Fruit fly (Drosophila melanogaster) whole organism, embryonic: ENCODE data around the gene Lamtor5.

ENCODE experiments used
- Aef1 ChIP-seq: fragments of 200-800 bp; sonication (Bioruptor generic); IDR thresholded peaks from 3 replicates; pipeline ENCODE4 v1.3.6; 2022; ENCODE audit warnings: missing biosample characterization, missing genetic modification characterization
- CG11695 ChIP-seq: fragments of 200-800 bp; sonication (Bioruptor generic); IDR thresholded peaks from 3 replicates; pipeline ENCODE4 v1.3.6; 2022; ENCODE audit warnings: missing biosample characterization, missing genetic modification characterization
- CG11723 ChIP-seq: fragments of 200-800 bp; sonication (Bioruptor generic); optimal IDR thresholded peaks from 2 replicates; lab custom pipeline; 2017; ENCODE audit warnings: missing biosample characterization, mild to moderate bottlenecking, missing genetic modification characterization
- CG12155 ChIP-seq: fragments of 200-800 bp; sonication (Bioruptor generic); optimal IDR thresholded peaks from 3 replicates; lab custom pipeline; 2016; ENCODE audit warnings: missing biosample characterization, missing genetic modification characterization
- CG14050 ChIP-seq: fragments of 200-800 bp; sonication (Bioruptor generic); IDR thresholded peaks from 3 replicates; pipeline ENCODE4 v1.3.6; 2022; ENCODE audit warnings: missing biosample characterization, missing genetic modification characterization
- CG15073 ChIP-seq: fragments of 200-800 bp; sonication (Bioruptor generic); optimal IDR thresholded peaks from 2 replicates; lab custom pipeline; 2016; ENCODE audit warnings: missing biosample characterization, missing genetic modification characterization
- CG30020 ChIP-seq: fragments of 200-800 bp; optimal IDR thresholded peaks from 2 replicates; lab custom pipeline; 2019; ENCODE audit warnings: missing biosample characterization, mild to moderate bottlenecking, missing genetic modification characterization, moderate library complexity
- CG31224 ChIP-seq: fragments of 200-800 bp; sonication (Bioruptor generic); IDR thresholded peaks from 2 replicates; pipeline ENCODE4 v1.3.6; 2022; ENCODE audit warnings: missing biosample characterization, missing genetic modification characterization
- CG3163 ChIP-seq: fragments of 200-800 bp; sonication (Bioruptor generic); optimal IDR thresholded peaks from 3 replicates; lab custom pipeline; 2016; ENCODE audit warnings: missing biosample characterization, missing genetic modification characterization
- CG33213 ChIP-seq: fragments of 200-800 bp; sonication (Bioruptor generic); optimal IDR thresholded peaks from 3 replicates; lab custom pipeline; 2016; ENCODE audit warnings: missing biosample characterization, missing genetic modification characterization
- CG6854 ChIP-seq: fragments of 200-800 bp; sonication (Bioruptor generic); optimal IDR thresholded peaks from 3 replicates; lab custom pipeline; 2017; ENCODE audit warnings: missing biosample characterization, mild to moderate bottlenecking, missing genetic modification characterization
- CG7271 ChIP-seq: fragments of 200-800 bp; sonication (Bioruptor generic); optimal IDR thresholded peaks from 2 replicates; lab custom pipeline; 2018; ENCODE audit warnings: missing biosample characterization, mild to moderate bottlenecking, missing genetic modification characterization, moderate library complexity
- CG7556 ChIP-seq: fragments of 200-800 bp; sonication (Bioruptor generic); optimal IDR thresholded peaks from 2 replicates; lab custom pipeline; 2017; ENCODE audit warnings: missing biosample characterization, mild to moderate bottlenecking, missing genetic modification characterization
- CG9797 ChIP-seq: fragments of 200-800 bp; sonication (Bioruptor generic); optimal IDR thresholded peaks from 3 replicates; lab custom pipeline; 2018; ENCODE audit warnings: missing biosample characterization, mild to moderate bottlenecking, missing genetic modification characterization
- Dll ChIP-seq: fragments of 200-800 bp; sonication (Bioruptor generic); IDR thresholded peaks from 4 replicates; pipeline ENCODE4 v1.3.6; 2022; ENCODE audit warnings: missing biosample characterization, missing genetic modification characterization; ENCODE audit not compliant: partially characterized antibody
- Doc3 ChIP-seq: fragments of 200-800 bp; sonication (Bioruptor generic); IDR thresholded peaks from 3 replicates; pipeline ENCODE4 v1.3.6; 2022; ENCODE audit warnings: missing biosample characterization, missing genetic modification characterization; ENCODE audit not compliant: partially characterized antibody
- Dref ChIP-seq: fragments of 200-800 bp; sonication (Bioruptor generic); IDR thresholded peaks from 2 replicates; pipeline ENCODE4 v1.3.6; 2022; ENCODE audit warnings: missing biosample characterization, missing genetic modification characterization
- E2f1 ChIP-seq: fragments of 200-800 bp; sonication (Bioruptor generic); IDR thresholded peaks from 2 replicates; pipeline ENCODE4 v1.3.6; 2022; ENCODE audit warnings: missing biosample characterization, missing genetic modification characterization
- Ets65A ChIP-seq: fragments of 200-800 bp; sonication (Bioruptor generic); peaks from one replicate; lab custom pipeline; 2016; ENCODE audit warnings: missing biosample characterization, missing genetic modification characterization
- Fer3 ChIP-seq: fragments of 200-800 bp; sonication (Bioruptor generic); optimal IDR thresholded peaks from 2 replicates; lab custom pipeline; 2018; ENCODE audit warnings: missing biosample characterization, mild to moderate bottlenecking, missing genetic modification characterization, moderate library complexity
- GATAe ChIP-seq: fragments of 200-800 bp; sonication (Bioruptor generic); conservative IDR thresholded peaks from 2 replicates; pipeline ENCODE4 v1.3.6; 2022; ENCODE audit warnings: missing biosample characterization, missing genetic modification characterization
- HLH4C ChIP-seq: fragments of 200-800 bp; sonication (Bioruptor generic); IDR thresholded peaks from 3 replicates; pipeline ENCODE4 v1.3.6; 2022; ENCODE audit warnings: missing biosample characterization, missing genetic modification characterization; ENCODE audit not compliant: partially characterized antibody
- Hey ChIP-seq: fragments of 200-800 bp; sonication (Bioruptor generic); optimal IDR thresholded peaks from 3 replicates; lab custom pipeline; 2018; ENCODE audit warnings: missing biosample characterization, mild to moderate bottlenecking, missing genetic modification characterization
- Hr51 ChIP-seq, 2 experiments: fragments of 200-800 bp; sonication (Bioruptor generic); optimal IDR thresholded peaks; 2 replicates in 1 of 2; 3 replicates in 1 of 2; lab custom pipeline; 2016 to 2018; ENCODE audit warnings: missing biosample characterization in 2 of 2, missing genetic modification characterization in 2 of 2, mild to moderate bottlenecking in 1 of 2, moderate library complexity in 1 of 2
- Hr78 ChIP-seq, 2 experiments: fragments of 200-800 bp in 1 of 2; fragments of >200 bp in 1 of 2; sonication (Bioruptor generic) in 1 of 2; optimal IDR thresholded peaks; 2 replicates each; lab custom pipeline; 2017 to 2019; ENCODE audit warnings: missing biosample characterization in 2 of 2, missing genetic modification characterization in 2 of 2, mild to moderate bottlenecking in 1 of 2, moderate library complexity in 1 of 2
- Hsf ChIP-seq: fragments of 200-800 bp; sonication (Bioruptor generic); optimal IDR thresholded peaks from 3 replicates; lab custom pipeline; 2016; ENCODE audit warnings: missing biosample characterization, missing genetic modification characterization
- Kr ChIP-seq: fragments of 200-800 bp; sonication (Bioruptor generic); optimal IDR thresholded peaks from 2 replicates; lab custom pipeline; 2017; ENCODE audit warnings: missing biosample characterization, mild to moderate bottlenecking, missing genetic modification characterization
- MESR4 ChIP-seq: fragments of 200-800 bp; sonication (Bioruptor generic); optimal IDR thresholded peaks from 2 replicates; lab custom pipeline; 2018; ENCODE audit warnings: missing biosample characterization, mild to moderate bottlenecking, missing genetic modification characterization, moderate library complexity
- Med ChIP-seq: fragments of 200-800 bp; sonication (Bioruptor generic); peaks from one replicate; lab custom pipeline; 2016; ENCODE audit warnings: missing biosample characterization, missing genetic modification characterization, mild to moderate bottlenecking, inconsistent platforms, moderate library complexity
- NK7.1 ChIP-seq: fragments of 200-800 bp; sonication (Bioruptor generic); optimal IDR thresholded peaks from 3 replicates; lab custom pipeline; 2016; ENCODE audit warnings: missing biosample characterization, missing genetic modification characterization
- NfI ChIP-seq: fragments of 200-800 bp; sonication (Bioruptor generic); optimal IDR thresholded peaks from 3 replicates; lab custom pipeline; 2018; ENCODE audit warnings: missing biosample characterization, mild to moderate bottlenecking, missing genetic modification characterization, moderate library complexity
- Sry-β ChIP-seq: fragments of 200-800 bp; sonication (Bioruptor generic); optimal IDR thresholded peaks from 2 replicates; lab custom pipeline; 2018; ENCODE audit warnings: missing biosample characterization, mild to moderate bottlenecking, missing genetic modification characterization, moderate library complexity
- Trl ChIP-seq, 3 experiments: fragments of >200 bp in 2 of 3; fragments of 200-800 bp in 1 of 3; sonication (Bioruptor generic) in 1 of 3; optimal IDR thresholded peaks; 2 replicates in 1 of 3; 3 replicates in 2 of 3; lab custom pipeline; 2016 to 2017; ENCODE audit warnings: missing biosample characterization in 1 of 3, missing genetic modification characterization in 1 of 3
- ara ChIP-seq: fragments of 200-800 bp; sonication (Bioruptor generic); IDR thresholded peaks from 2 replicates; pipeline ENCODE4 v1.3.6; 2022; ENCODE audit warnings: missing biosample characterization, missing genetic modification characterization
- ash1 ChIP-seq: fragments of 200-800 bp; sonication (Bioruptor generic); optimal IDR thresholded peaks from 2 replicates; lab custom pipeline; 2018; ENCODE audit warnings: missing biosample characterization, mild to moderate bottlenecking, missing genetic modification characterization
- az2 ChIP-seq: fragments of 200-800 bp; sonication (Bioruptor generic); optimal IDR thresholded peaks from 3 replicates; lab custom pipeline; 2016; ENCODE audit warnings: missing biosample characterization, missing genetic modification characterization
- cg ChIP-seq: fragments of 200-800 bp; sonication (Bioruptor generic); optimal IDR thresholded peaks from 3 replicates; lab custom pipeline; 2019; ENCODE audit warnings: missing biosample characterization, mild to moderate bottlenecking, missing genetic modification characterization, moderate library complexity
- dm ChIP-seq: fragments of 200-800 bp; sonication (Bioruptor generic); optimal IDR thresholded peaks from 3 replicates; lab custom pipeline; 2016; ENCODE audit warnings: missing biosample characterization, missing genetic modification characterization
- eyg ChIP-seq: fragments of 200-800 bp; sonication (Bioruptor generic); optimal IDR thresholded peaks from 3 replicates; lab custom pipeline; 2016; ENCODE audit warnings: missing biosample characterization, missing genetic modification characterization
- kay ChIP-seq: fragments of 200-800 bp; sonication (Bioruptor generic); optimal IDR thresholded peaks from 2 replicates; lab custom pipeline; 2016; ENCODE audit warnings: missing biosample characterization, missing genetic modification characterization
- maf-S ChIP-seq: fragments of 200-800 bp; sonication (Bioruptor generic); optimal IDR thresholded peaks from 2 replicates; lab custom pipeline; 2016; ENCODE audit warnings: missing biosample characterization, missing genetic modification characterization
- mam ChIP-seq: fragments of 200-800 bp; sonication (Bioruptor generic); optimal IDR thresholded peaks from 3 replicates; lab custom pipeline; 2016; ENCODE audit warnings: missing biosample characterization, missing genetic modification characterization
- mld ChIP-seq: fragments of 200-800 bp; sonication (Bioruptor generic); IDR thresholded peaks from 3 replicates; pipeline ENCODE4 v1.3.6; 2022; ENCODE audit warnings: missing biosample characterization, missing genetic modification characterization; ENCODE audit not compliant: partially characterized antibody
- nerfin-1 ChIP-seq: fragments of 200-800 bp; sonication (Bioruptor generic); optimal IDR thresholded peaks from 3 replicates; lab custom pipeline; 2019; ENCODE audit warnings: missing biosample characterization, mild to moderate bottlenecking, missing genetic modification characterization, moderate library complexity
- peb ChIP-seq: fragments of 200-800 bp; sonication (Bioruptor generic); IDR thresholded peaks from 2 replicates; pipeline ENCODE4 v1.3.6; 2022; ENCODE audit warnings: missing biosample characterization, missing genetic modification characterization
- repo ChIP-seq: fragments of 200-800 bp; sonication (Bioruptor generic); optimal IDR thresholded peaks from 2 replicates; lab custom pipeline; 2016; ENCODE audit warnings: missing biosample characterization, missing genetic modification characterization
- tin ChIP-seq: fragments of 200-800 bp; sonication (Bioruptor generic); optimal IDR thresholded peaks from 3 replicates; lab custom pipeline; 2016; ENCODE audit warnings: missing biosample characterization, missing genetic modification characterization
- toy ChIP-seq: fragments of 200-800 bp; sonication (Bioruptor generic); IDR thresholded peaks from 2 replicates; pipeline ENCODE4 v1.3.6; 2022; ENCODE audit warnings: missing biosample characterization, missing genetic modification characterization
- usp ChIP-seq: fragments of >200 bp; optimal IDR thresholded peaks from 2 replicates; lab custom pipeline; 2017; ENCODE audit warnings: missing biosample characterization, missing genetic modification characterization

Gene Lamtor5

dm6 chrX:1861620-1862184, 2.9 kb upstream of the Lamtor5 start, which contains the start of gene deltaCOP (continued):
- TF ChIP-seq repo (GFP tag; lab: Kevin White, UChicago) (peak; percentile 85), CG3163 (GFP tag; lab: Kevin White, UChicago) (peak; percentile 68), nerfin-1 (peak; percentile 11), CG33213 (GFP tag; lab: Kevin White, UChicago) (peak; percentile 90), CG6854 (no peak), Hey (no peak), ash1 (GFP tag; lab: Kevin White, UChicago) (no peak), az2 (GFP tag; lab: Kevin White, UChicago) (peak; percentile 80), Ets65A (GFP tag; lab: Kevin White, UChicago) (peak; percentile 99), Trl (optimal IDR thresholded peaks at IDR 0.05; lab: Kevin White, UChicago) (no peak), Trl (GFP tag; optimal IDR thresholded peaks at IDR 0.05; lab: Kevin White, UChicago) (peak; percentile 87), Doc3 (no peak), Aef1 (GFP tag; lab: Robert Waterston, UW) (peak; percentile 84), CG7556 (GFP tag; lab: Kevin White, UChicago) (peak; percentile 77), CG14050 (GFP tag; lab: Robert Waterston, UW) (peak; percentile 71), CG12155 (peak; percentile 90), Sry-β (GFP tag; lab: Kevin White, UChicago) (no peak), tin (GFP tag; lab: Kevin White, UChicago) (peak; percentile 87), toy (GFP tag; lab: Robert Waterston, UW) (peak; percentile 60; the same call in 1 of the 2 replicates), CG31224 (GFP tag; lab: Robert Waterston, UW) (peak; percentile 79), CG7271 (peak; percentile 3), CG30020 (tag; lab: Kevin White, UChicago) (peak; percentile 41), Kr (GFP tag; lab: Kevin White, UChicago) (no peak), usp (GFP tag; lab: Kevin White, UChicago) (no peak), eyg (GFP tag; lab: Kevin White, UChicago) (peak; percentile 83), NfI (peak; percentile 79), dm (GFP tag; lab: Kevin White, UChicago) (peak; percentile 89), CG9797 (GFP tag; lab: Kevin White, UChicago) (peak; percentile 77), Hr78 (GFP tag; optimal IDR thresholded peaks at IDR 0.05; lab: Kevin White, UChicago) (peak in 1 of 2 experiments; percentile 2), CG15073 (GFP tag; lab: Kevin White, UChicago) (no peak), maf-S (peak; percentile 88), MESR4 (GFP tag; lab: Kevin White, UChicago) (peak; percentile 76), Med (GFP tag; lab: Kevin White, UChicago) (peak; percentile 97), GATAe (GFP tag; lab: Robert Waterston, UW) (no peak; the same call in 1 of the 2 replicates), ara (GFP tag; lab: Robert Waterston, UW) (no peak), HLH4C (GFP tag; lab: Robert Waterston, UW) (no peak), CG11723 (GFP tag; lab: Kevin White, UChicago) (peak; percentile 53), Dll (GFP tag; lab: Robert Waterston, UW) (peak; percentile 32; the same call in 1 of the 4 replicates), mld (GFP tag; lab: Robert Waterston, UW) (no peak), Hsf (GFP tag; lab: Kevin White, UChicago) (peak; percentile 92), cg (peak; percentile 65), peb (GFP tag; lab: Robert Waterston, UW) (peak; percentile 26; the same call in 1 of the 2 replicates), Hr51 (GFP tag; optimal IDR thresholded peaks at IDR 0.05; lab: Kevin White, UChicago) (peak; percentile 75 to 88), NK7.1 (GFP tag; lab: Kevin White, UChicago) (peak; percentile 78), E2f1 (GFP tag; lab: Robert Waterston, UW) (peak; percentile 74), mam (peak; percentile 94), CG11695 (GFP tag; lab: Robert Waterston, UW) (peak; percentile 75), Dref (0 out of 2 replicates have a peak, but pooled peaks have one; percentile 26), kay (GFP tag; lab: Kevin White, UChicago) (peak; percentile 78), Fer3 (peak; percentile 64)
